Fruit fly (Drosophila melanogaster): ENCODE measurements around the gene CG14073.

Gene CG14073

DNA sequence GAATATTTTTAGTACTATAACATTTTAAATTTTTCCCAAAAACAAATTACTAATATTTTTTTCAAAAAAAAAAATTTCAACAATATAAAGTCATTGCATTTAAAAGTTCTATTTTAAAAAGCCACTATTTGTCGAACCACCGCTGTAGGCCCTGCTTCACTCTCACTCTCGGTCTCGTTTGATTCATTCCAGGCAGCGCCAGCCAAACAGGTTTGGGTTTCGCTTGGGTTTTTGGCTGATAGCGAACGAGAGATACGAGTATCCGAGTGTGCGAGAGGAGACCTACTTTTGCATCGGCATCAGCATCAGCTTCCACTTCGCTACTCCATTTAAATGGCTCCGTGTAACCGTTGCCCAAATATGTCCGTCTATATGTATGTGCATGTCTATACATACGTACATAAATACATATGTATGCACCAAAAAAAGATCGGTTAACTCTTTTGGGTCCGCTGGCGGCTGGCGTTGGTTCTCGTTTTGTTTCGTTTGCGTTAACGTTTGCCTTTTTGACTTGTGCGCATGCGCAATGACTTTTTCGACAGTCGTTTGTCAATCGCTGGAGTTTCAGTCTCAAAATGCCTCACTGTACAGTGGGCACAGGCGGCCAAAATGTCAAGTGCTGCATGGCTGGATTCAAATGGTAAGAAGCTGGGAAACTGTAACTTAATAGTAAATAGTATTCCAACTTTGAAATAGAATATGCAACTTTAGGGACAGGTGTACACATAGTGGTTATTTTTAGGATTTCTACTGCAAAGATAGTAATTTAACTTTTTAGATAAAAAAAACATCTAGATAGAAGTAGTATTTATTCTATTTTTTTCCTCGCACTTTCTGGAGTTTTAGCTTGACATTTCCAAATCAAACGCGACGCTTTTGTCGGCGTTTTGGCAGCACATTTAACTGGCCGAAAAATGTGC is 51.4 kb downstream of the CG14073 start (continued):
- TF ChIP-seq CG9817 (tag; optimal IDR thresholded peaks at IDR 0.05) (peak; percentile 64), CG17385 (GFP tag; optimal IDR thresholded peaks at IDR 0.05) (peak; percentile 76), HLH4C (GFP tag; IDR thresholded peaks at IDR 0.05; ENCODE audit: partially characterized antibody) (no peak), ham (GFP tag; IDR thresholded peaks at IDR 0.05) (no peak), CG10959 (GFP tag; IDR thresholded peaks at IDR 0.05) (no peak), slbo (GFP tag; IDR thresholded peaks at IDR 0.05) (peak; percentile 55), NK7.1 (GFP tag; optimal IDR thresholded peaks at IDR 0.05) (peak; percentile 43), CG15073 (GFP tag; optimal IDR thresholded peaks at IDR 0.05) (no peak), CG7556 (GFP tag; optimal IDR thresholded peaks at IDR 0.05) (peak; percentile 87), gsb-n (tag; optimal IDR thresholded peaks at IDR 0.05) (peak; percentile 1), CG2129 (GFP tag; IDR thresholded peaks at IDR 0.05; ENCODE audit: partially characterized antibody) (no peak), sc (optimal IDR thresholded peaks at IDR 0.05) (no peak), sc (GFP tag; optimal IDR thresholded peaks at IDR 0.05) (peak; percentile 5), CG4820 (GFP tag; optimal IDR thresholded peaks at IDR 0.05) (peak; percentile 49), vfl (GFP tag; optimal IDR thresholded peaks at IDR 0.05) (peak; percentile 50), CG42726 (GFP tag; IDR thresholded peaks at IDR 0.05; ENCODE audit: partially characterized antibody) (no peak), Hsf (GFP tag; optimal IDR thresholded peaks at IDR 0.05) (peak; percentile 68), da (GFP tag; optimal IDR thresholded peaks at IDR 0.05) (no peak), pita (GFP tag; optimal IDR thresholded peaks at IDR 0.05) (no peak), CG9932 (GFP tag; IDR thresholded peaks at IDR 0.05) (peak; percentile 46; the same call in 1 of the 2 replicates), NC2β (GFP tag; optimal IDR thresholded peaks at IDR 0.05) (no peak), CG1792 (GFP tag; optimal IDR thresholded peaks at IDR 0.05) (no peak), ato (GFP tag; IDR thresholded peaks at IDR 0.05; ENCODE audit: partially characterized antibody) (no peak), ssp (GFP tag; IDR thresholded peaks at IDR 0.05) (peak; percentile 62), CG7928 (GFP tag; optimal IDR thresholded peaks at IDR 0.05) (peak; percentile 10), dpn (GFP tag; optimal IDR thresholded peaks at IDR 0.05) (peak; percentile 51 to 56), CG7987 (GFP tag; optimal IDR thresholded peaks at IDR 0.05) (no peak), C15 (GFP tag; IDR thresholded peaks at IDR 0.05) (0 out of 3 replicates have a peak, but pooled peaks have one; percentile 33), CG14667 (GFP tag; IDR thresholded peaks at IDR 0.05) (peak; percentile 55; the same call in 1 of the 2 replicates), yki (optimal IDR thresholded peaks at IDR 0.05) (no peak), Dfd (GFP tag; optimal IDR thresholded peaks at IDR 0.05) (no peak), CG10654 (GFP tag; optimal IDR thresholded peaks at IDR 0.05) (peak; percentile 34), Doc3 (GFP tag; IDR thresholded peaks at IDR 0.05; ENCODE audit: partially characterized antibody) (no peak), CG2875 (GFP tag; optimal IDR thresholded peaks at IDR 0.05) (no peak), CG5953 (GFP tag; IDR thresholded peaks at IDR 0.05) (peak; percentile 46; the same call in 1 of the 2 replicates), oc (tag; optimal IDR thresholded peaks at IDR 0.05) (peak; percentile 15), Doc2 (GFP tag; IDR thresholded peaks at IDR 0.05) (no peak), Mrtf (GFP tag; IDR thresholded peaks at IDR 0.05) (peak; percentile 67; the same call in 1 of the 3 replicates), Hmr (GFP tag; optimal IDR thresholded peaks at IDR 0.05) (peak; percentile 75), run (tag; optimal IDR thresholded peaks at IDR 0.05) (peak; percentile 73), Taf1 (GFP tag; IDR thresholded peaks at IDR 0.05) (0 out of 2 replicates have a peak, but pooled peaks have one; percentile 11), CG2199 (GFP tag; IDR thresholded peaks at IDR 0.05) (no peak), Gug (GFP tag; IDR thresholded peaks at IDR 0.05) (peak; percentile 26; the same call in 1 of the 4 replicates), CG13123 (GFP tag; optimal IDR thresholded peaks at IDR 0.05) (no peak), sisA (GFP tag; IDR thresholded peaks at IDR 0.05) (peak; percentile 45; the same call in 1 of the 2 replicates), rib (GFP tag; IDR thresholded peaks at IDR 0.05) (peak; percentile 44; the same call in 1 of the 2 replicates), CG12219 (GFP tag; optimal IDR thresholded peaks at IDR 0.05) (peak; percentile 55), wek (GFP tag; optimal IDR thresholded peaks at IDR 0.05) (no peak), CG8290 (GFP tag; optimal IDR thresholded peaks at IDR 0.05) (no peak), CG8290 (tag; optimal IDR thresholded peaks at IDR 0.05) (no peak)

All from whole organism, embryonic.